Worm (Caenorhabditis elegans): Measurements from ENCODE around the gene fbxa-37.

DNA sequence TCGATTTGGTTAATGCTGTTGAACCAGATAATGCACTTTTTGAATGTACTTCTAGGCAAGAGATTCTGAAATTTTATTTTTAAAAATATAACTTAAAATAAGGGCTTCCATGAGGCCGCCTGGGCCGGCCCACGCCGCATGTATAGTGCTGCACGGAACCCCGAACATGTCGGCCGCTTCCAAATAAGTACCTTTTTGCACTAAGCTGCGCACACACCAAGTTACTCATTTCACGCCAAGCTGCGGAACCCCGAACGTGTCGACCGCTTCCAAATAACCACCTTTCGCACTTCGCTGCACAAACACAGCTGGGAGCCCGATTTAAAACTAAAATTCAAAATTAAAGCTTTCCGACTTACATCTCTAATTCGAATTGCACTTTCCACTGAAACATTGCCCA, 26.6 kb downstream of the fbxa-37 start:
- TF ChIP-seq pha-4 (tag; optimal IDR thresholded peaks at IDR 0.05) (no peak), fos-1 (tag; optimal IDR thresholded peaks at IDR 0.05) (no peak), skn-1 (tag; optimal IDR thresholded peaks at IDR 0.05) (no peak), elt-3 (tag; optimal IDR thresholded peaks at IDR 0.05) (no peak), ceh-82 (tag; optimal IDR thresholded peaks at IDR 0.05) (no peak), nhr-23 (tag; optimal IDR thresholded peaks at IDR 0.05) (no peak), pqm-1 (tag; optimal IDR thresholded peaks at IDR 0.05) (no peak)
